Fruit fly (Drosophila melanogaster): ENCODE results near the gene CG32591.

CG32591 gene

DNA sequence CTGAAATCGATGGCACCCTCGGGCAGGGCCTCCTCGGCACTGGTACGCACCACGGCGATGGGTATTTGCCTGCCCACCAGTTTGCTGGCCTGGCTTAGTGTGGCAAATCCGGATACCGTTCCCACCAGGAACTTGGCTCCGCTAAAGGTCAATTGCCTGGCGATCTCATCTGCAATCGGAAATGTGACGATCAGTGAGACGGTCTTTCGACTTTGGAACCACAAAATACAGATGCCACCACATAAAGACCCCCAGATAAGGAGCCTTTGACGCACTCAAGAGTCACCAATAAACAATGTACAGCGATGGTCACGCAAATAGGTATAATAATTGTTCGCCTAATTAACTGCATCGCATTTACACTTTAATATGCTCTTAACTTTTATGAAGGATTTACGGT lies 7.5 kb upstream of the CG32591 start:
- TF ChIP-seq ttk (optimal IDR thresholded peaks at IDR 0.05), result no peak
- no peak for TF ChIP-seq Sin3A (optimal IDR thresholded peaks at IDR 0.05)
- TF ChIP-seq Myc (optimal IDR thresholded peaks at IDR 0.05), result no peak
- no peak for TF ChIP-seq h (optimal IDR thresholded peaks at IDR 0.05)
- no peak for TF ChIP-seq insv (optimal IDR thresholded peaks at IDR 0.05)
- no peak for TF ChIP-seq psq (optimal IDR thresholded peaks at IDR 0.05)

DNA sequence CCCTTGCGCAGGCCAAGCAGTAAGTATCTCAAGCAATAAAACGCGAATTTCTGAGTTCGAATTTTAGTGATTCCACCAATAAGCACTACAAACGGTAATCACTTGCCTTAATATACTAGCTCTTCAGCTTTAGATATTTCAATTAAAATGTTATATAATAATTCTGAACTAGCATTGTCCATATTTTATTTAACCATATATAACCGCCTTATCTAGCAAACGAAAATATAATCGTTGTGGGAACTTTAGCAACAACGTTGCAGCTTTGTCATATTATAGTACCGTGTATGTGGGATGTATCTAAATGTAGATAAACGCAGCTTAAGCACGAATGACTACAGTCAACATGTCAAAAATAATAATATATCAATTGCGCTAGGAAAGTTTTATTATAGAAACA lies 2.6 kb upstream of the CG32591 start:
- no peak for TF ChIP-seq insv (optimal IDR thresholded peaks at IDR 0.05)
- no peak for TF ChIP-seq psq (optimal IDR thresholded peaks at IDR 0.05)
- no peak for TF ChIP-seq h (optimal IDR thresholded peaks at IDR 0.05)
- TF ChIP-seq ttk (optimal IDR thresholded peaks at IDR 0.05), result no peak
- TF ChIP-seq Sin3A (optimal IDR thresholded peaks at IDR 0.05), result no peak
- TF ChIP-seq Myc (optimal IDR thresholded peaks at IDR 0.05), result no peak

DNA sequence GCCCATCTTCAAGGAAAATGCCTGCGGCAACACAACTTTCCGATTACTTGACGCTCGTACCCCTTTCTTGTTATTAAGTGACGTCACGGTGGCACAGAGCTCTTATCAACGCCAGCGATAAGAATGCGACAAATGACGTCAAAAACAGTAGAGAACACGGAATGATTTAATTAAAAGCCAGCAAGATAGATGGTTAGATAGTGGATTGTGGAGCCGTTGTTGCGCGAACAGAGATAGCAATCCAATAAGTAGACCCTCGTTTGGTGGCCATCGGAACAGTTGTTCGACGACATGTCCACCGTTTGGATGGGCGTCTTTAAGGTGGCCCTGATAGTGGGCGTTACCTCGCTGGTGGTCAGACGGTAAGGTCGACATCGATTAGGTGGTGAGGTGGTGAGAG lies 1.1 kb upstream of the CG32591 start:
- no peak for TF ChIP-seq h (optimal IDR thresholded peaks at IDR 0.05)
- TF ChIP-seq Sin3A (optimal IDR thresholded peaks at IDR 0.05), result no peak
- no peak for TF ChIP-seq ttk (optimal IDR thresholded peaks at IDR 0.05)
- no peak for TF ChIP-seq Myc (optimal IDR thresholded peaks at IDR 0.05)
- TF ChIP-seq insv (optimal IDR thresholded peaks at IDR 0.05), result no peak
- no peak for TF ChIP-seq psq (optimal IDR thresholded peaks at IDR 0.05)

DNA sequence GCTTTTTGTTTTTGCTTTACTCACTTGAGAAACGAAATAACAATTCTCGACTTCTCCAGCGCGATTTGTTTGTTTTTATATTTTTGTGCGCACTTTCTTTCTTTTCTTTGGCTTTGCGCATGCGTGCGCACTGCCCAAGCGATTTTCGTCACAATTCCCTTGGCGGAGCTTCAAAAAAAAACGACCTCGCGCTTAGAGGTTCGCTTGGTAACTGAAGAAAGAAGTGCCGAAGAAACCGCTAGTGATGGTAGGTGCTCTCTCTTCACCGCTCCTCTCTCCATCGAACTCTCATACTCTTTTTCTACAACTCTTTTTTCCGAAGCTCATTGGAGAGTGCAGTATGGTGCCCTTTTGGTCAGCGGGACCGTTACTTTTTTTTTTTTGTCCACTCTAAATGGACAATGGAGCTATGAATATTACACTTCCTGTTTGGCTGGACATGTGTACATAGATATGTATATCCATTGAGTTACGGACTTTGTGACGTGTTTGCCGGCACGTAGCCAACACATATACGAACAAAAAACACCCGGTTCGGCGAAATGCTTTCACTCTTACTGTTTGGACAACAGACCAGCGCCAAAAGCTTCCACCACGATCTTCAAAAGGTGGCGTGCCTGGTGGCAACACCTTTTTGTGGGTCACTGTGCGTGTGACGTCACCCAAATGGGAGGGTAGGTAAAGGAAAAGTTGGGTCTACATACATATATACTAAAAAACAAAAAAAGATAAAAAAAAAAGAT lies 5.3 kb downstream of the CG32591 start, which contains the start of gene CG9503:
Gene CG9503 (minus strand): TSS at position 217 of the 743 bp plus-strand sequence.
- no peak for TF ChIP-seq psq (optimal IDR thresholded peaks at IDR 0.05)
- no peak for TF ChIP-seq Myc (optimal IDR thresholded peaks at IDR 0.05)
- TF ChIP-seq Sin3A (optimal IDR thresholded peaks at IDR 0.05), result no peak
- TF ChIP-seq ttk (optimal IDR thresholded peaks at IDR 0.05), result no peak
- TF ChIP-seq h (optimal IDR thresholded peaks at IDR 0.05), result no peak
- TF ChIP-seq insv (optimal IDR thresholded peaks at IDR 0.05), result no peak

DNA sequence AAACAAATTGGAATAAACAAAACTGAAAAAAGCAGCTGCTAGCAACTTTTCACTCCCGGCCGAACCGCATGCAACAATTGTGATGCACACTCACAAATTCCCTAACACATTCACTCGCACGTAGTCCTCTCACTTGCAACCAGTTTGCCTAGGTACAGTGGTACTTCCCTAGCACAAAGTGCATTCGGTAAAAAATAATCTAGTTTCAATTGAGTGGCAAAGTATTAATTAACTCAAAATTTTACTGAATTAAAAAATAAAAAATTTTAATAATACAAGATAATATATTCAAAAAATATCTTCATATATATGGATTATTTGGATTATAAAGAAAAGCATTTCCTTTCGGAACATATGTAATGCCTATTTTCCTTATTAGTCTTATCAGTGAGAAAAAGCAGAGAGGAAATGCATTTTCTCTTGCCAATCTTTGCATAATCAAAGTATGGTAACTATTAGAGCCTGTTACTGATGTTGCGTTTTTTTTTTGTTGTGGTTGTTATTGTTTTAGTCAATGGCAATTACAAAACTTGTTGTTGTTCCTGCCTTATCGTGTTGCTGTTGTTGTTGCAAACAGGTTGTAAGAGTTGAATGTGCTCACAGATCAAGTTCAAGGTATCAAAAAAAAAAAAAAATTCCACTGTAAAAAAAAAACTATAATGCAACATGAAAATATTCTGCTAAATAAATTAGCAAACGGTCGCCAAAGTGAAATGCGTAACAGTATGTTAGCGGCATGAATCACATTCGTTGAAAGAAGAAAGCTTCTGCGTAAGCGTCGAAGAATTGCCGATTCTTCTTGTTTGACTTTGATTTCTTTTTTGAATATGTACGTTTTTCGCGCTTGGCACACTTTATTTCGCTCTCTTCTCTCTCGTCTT lies 6.1 kb downstream of the CG32591 start:
- no peak for TF ChIP-seq h (optimal IDR thresholded peaks at IDR 0.05)
- TF ChIP-seq ttk (optimal IDR thresholded peaks at IDR 0.05), result no peak
- no peak for TF ChIP-seq psq (optimal IDR thresholded peaks at IDR 0.05)
- no peak for TF ChIP-seq Myc (optimal IDR thresholded peaks at IDR 0.05)
- no peak for TF ChIP-seq Sin3A (optimal IDR thresholded peaks at IDR 0.05)
- no peak for TF ChIP-seq insv (optimal IDR thresholded peaks at IDR 0.05)

- TF ChIP-seq h (optimal IDR thresholded peaks at IDR 0.05) (no peak), psq (optimal IDR thresholded peaks at IDR 0.05) (no peak), Myc (optimal IDR thresholded peaks at IDR 0.05) (no peak), insv (optimal IDR thresholded peaks at IDR 0.05) (no peak), ttk (optimal IDR thresholded peaks at IDR 0.05) (no peak), Sin3A (optimal IDR thresholded peaks at IDR 0.05) (no peak)
These were observed 9.9 kb downstream of the CG32591 start, which contains the start of gene Eo for dm6 chrX:14918750-14919247. TSS of gene Eo (minus strand) at chrX:14918800.

DNA sequence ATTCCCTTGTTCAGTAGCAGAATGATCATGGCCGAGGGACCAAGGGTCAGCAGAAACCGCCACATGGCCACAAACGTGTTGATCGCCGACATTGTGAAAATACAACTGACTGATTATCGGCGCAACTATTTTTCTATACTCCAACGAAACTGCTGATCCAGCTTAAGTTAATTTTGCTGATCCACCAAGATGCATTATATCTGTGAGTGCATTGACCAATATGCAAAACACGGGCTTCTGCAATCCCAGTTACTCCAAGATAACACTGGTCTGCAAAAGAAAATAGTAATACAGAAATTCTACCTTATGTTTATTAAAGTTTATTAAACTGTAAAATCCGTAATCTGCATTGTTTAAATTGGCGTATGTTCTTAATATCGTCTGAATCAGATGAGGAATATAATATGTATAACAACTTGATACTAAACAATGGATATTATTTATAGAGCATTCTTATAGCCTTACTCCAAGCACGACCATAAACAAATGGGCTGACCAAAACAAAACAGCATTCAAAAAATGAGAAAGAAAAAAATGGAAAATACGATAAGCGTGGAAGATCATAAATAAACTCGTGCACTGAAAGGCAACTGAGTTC lies 14.9 kb downstream of the CG32591 start, which contains the start of gene CG12398:
Gene CG12398 (minus strand): TSS at position 107 of the 598 bp plus-strand sequence.
- TF ChIP-seq ttk (optimal IDR thresholded peaks at IDR 0.05) (no peak), Sin3A (optimal IDR thresholded peaks at IDR 0.05) (no peak), insv (optimal IDR thresholded peaks at IDR 0.05) (no peak), h (optimal IDR thresholded peaks at IDR 0.05) (no peak), Myc (optimal IDR thresholded peaks at IDR 0.05) (no peak), psq (optimal IDR thresholded peaks at IDR 0.05) (no peak)

- TF ChIP-seq Myc (optimal IDR thresholded peaks at IDR 0.05) (no peak), h (optimal IDR thresholded peaks at IDR 0.05) (peak; percentile 84)
These were observed 18.0 kb downstream of the CG32591 start, which contains the start of gene CG14406 for dm6 chrX:14910464-14911349. TSS of gene CG14406 (minus strand) at chrX:14910845.

DNA sequence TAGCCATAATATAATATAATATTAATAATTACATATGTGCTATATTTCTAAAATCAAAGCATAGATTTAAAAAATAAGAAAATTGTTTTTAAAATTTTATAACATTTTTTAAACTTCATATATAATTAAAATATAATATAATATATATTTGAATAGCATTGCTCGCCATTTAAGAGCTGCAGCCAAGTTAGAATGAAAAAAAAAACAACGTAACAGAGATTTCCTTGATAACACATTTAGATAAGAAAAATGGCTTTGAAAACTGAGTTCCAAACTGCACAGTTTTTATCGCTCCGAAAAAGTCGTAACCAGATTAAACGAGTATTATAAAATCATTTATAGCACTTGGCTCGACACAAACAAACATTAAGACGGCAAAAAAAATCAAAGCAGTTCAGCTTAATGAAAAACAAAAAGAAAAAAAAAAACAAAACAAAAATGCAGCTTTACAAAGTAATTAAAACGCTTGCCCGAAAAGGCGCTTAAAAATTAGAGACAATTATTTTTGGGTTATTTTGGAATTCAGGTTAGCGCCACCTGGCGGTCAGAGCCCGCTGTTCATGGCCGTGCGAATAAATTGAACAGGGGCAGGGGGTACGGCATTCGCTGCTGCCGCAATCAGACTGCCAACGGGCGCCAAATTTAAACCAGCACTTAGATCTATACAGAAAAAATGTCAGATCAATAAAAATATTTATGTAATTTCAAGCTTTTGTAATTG lies 18.9 kb downstream of the CG32591 start, which contains the start of gene fiz:
Gene fiz (minus strand): TSS at position 51 of the 721 bp plus-strand sequence.
- TF ChIP-seq Sin3A (optimal IDR thresholded peaks at IDR 0.05) (no peak), ttk (optimal IDR thresholded peaks at IDR 0.05) (no peak), insv (optimal IDR thresholded peaks at IDR 0.05) (no peak)

DNA sequence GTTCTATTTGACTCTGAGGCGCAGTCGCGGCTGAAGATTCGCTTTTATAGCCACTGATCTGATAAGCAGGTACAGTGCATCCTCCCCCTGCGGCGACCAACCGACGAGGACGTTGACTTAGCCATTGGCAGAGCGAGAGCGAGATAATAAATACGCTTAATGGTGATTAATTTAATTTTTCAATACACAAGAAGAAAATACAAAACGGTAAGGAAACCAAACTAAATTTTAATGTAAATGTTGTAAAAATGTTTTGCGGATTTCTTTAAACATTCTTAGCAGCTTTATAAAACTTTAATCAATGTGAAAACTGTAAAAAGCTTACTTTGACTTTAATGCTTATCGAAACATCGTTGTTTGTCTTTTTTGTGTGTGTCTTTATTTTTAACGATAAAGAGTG lies 19.7 kb downstream of the CG32591 start:
- TF ChIP-seq psq (optimal IDR thresholded peaks at IDR 0.05) (no peak), Myc (optimal IDR thresholded peaks at IDR 0.05) (no peak), insv (optimal IDR thresholded peaks at IDR 0.05) (no peak), ttk (optimal IDR thresholded peaks at IDR 0.05) (no peak), Sin3A (optimal IDR thresholded peaks at IDR 0.05) (no peak), h (optimal IDR thresholded peaks at IDR 0.05) (no peak)

Data from Kc167 (cell line).